Worm (Caenorhabditis elegans): Measurements from ENCODE around the gene R02F2.7.

- TF ChIP-seq elt-3 (tag; optimal IDR thresholded peaks at IDR 0.05) (no peak), nhr-237 (tag; optimal IDR thresholded peaks at IDR 0.05) (no peak), blmp-1 (tag; optimal IDR thresholded peaks at IDR 0.05) (no peak), unc-62 (GFP tag; optimal IDR thresholded peaks at IDR 0.05) (no peak), pha-4 (tag; optimal IDR thresholded peaks at IDR 0.05) (peak; percentile 72), ztf-11 (tag; optimal IDR thresholded peaks at IDR 0.05) (no peak)
These were observed 40.8 kb downstream of the R02F2.7 start, which contains the start of the genes T24G10.2 and disl-2 for ce11 chrIII:5442711-5443253.
